Worm (Caenorhabditis elegans): ENCODE measurements around the gene ubxn-2.
A peak's percentile ranks its signal among the peaks of the same experiment; 100 is the strongest.

Gene ubxn-2

ce11 chrIV:2773382-2773979 is 47.9 kb upstream of the ubxn-2 start (continued):
- no peak for TF ChIP-seq dmd-9 (GFP tag; IDR thresholded peaks at IDR 0.05)
- TF ChIP-seq nhr-237 (tag; optimal IDR thresholded peaks at IDR 0.05): no peak
- no peak for TF ChIP-seq F49E8.2 (tag; optimal IDR thresholded peaks at IDR 0.05; ENCODE audit: borderline replicate concordance)
- peak; percentile 88 for TF ChIP-seq hlh-30 (tag; optimal IDR thresholded peaks at IDR 0.05; ENCODE audit: insufficient read depth)
- TF ChIP-seq nhr-25 (tag; optimal IDR thresholded peaks at IDR 0.05; ENCODE audit: borderline replicate concordance, insufficient read depth): no peak
- no peak for TF ChIP-seq unc-62 (GFP tag; optimal IDR thresholded peaks at IDR 0.05 in 1 of 2)
- TF ChIP-seq unc-62 (tag; optimal IDR thresholded peaks at IDR 0.05): no peak
- TF ChIP-seq cey-2 (tag; optimal IDR thresholded peaks at IDR 0.05; ENCODE audit: borderline replicate concordance, insufficient read depth): no peak
- TF ChIP-seq F44E2.7 (GFP tag; IDR thresholded peaks at IDR 0.05): no peak
- no peak for TF ChIP-seq egl-43 (GFP tag; IDR thresholded peaks at IDR 0.05)
- no peak for TF ChIP-seq Y105C5A.15 (GFP tag; IDR thresholded peaks at IDR 0.05)
- TF ChIP-seq R02D3.7 (tag; optimal IDR thresholded peaks at IDR 0.05): no peak
- TF ChIP-seq sdz-12 (GFP tag; optimal IDR thresholded peaks at IDR 0.05): no peak
- TF ChIP-seq lin-13 (GFP tag; optimal IDR thresholded peaks at IDR 0.05): no peak
- no peak for TF ChIP-seq daf-12 (tag; optimal IDR thresholded peaks at IDR 0.05)
- TF ChIP-seq aha-1 (tag): peak; percentile 36
- no peak for TF ChIP-seq snpc-4 (tag; optimal IDR thresholded peaks at IDR 0.05)
- no peak for TF ChIP-seq mdt-29 (GFP tag; IDR thresholded peaks at IDR 0.05)
- no peak for TF ChIP-seq F26F4.8 (GFP tag; conservative IDR thresholded peaks at IDR 0.05)
- TF ChIP-seq nhr-6 (tag; optimal IDR thresholded peaks at IDR 0.05): no peak
- TF ChIP-seq aly-2 (tag; optimal IDR thresholded peaks at IDR 0.05): no peak
- TF ChIP-seq attf-4 (tag; optimal IDR thresholded peaks at IDR 0.05): no peak
- TF ChIP-seq F37D6.2 (tag; optimal IDR thresholded peaks at IDR 0.05): no peak
- TF ChIP-seq skn-1 (tag; optimal IDR thresholded peaks at IDR 0.05): no peak
- TF ChIP-seq ceh-20 (GFP tag; IDR thresholded peaks at IDR 0.05): no peak
- no peak for TF ChIP-seq Y5F2A.4 (GFP tag; optimal IDR thresholded peaks at IDR 0.05)
- TF ChIP-seq mep-1 (tag; optimal IDR thresholded peaks at IDR 0.05): peak; percentile 29
- peak in 1 of 2 experiments; percentile 43 for TF ChIP-seq daf-16 (GFP tag; optimal IDR thresholded peaks at IDR 0.05)
- no peak for TF ChIP-seq daf-16 (tag; optimal IDR thresholded peaks at IDR 0.05)
- TF ChIP-seq nhr-28 (tag; optimal IDR thresholded peaks at IDR 0.05): peak; percentile 33
- TF ChIP-seq zip-2 (tag; optimal IDR thresholded peaks at IDR 0.05): no peak

ce11 chrIV:2772209-2772851 is 46.7 kb upstream of the ubxn-2 start:
- TF ChIP-seq unc-62 (GFP tag; optimal IDR thresholded peaks at IDR 0.05 in 1 of 2) (peak in 1 of 2 experiments; percentile 58), unc-62 (tag; optimal IDR thresholded peaks at IDR 0.05) (no peak), set-16 (GFP tag; IDR thresholded peaks at IDR 0.05) (peak; percentile 85), ZK337.2 (GFP tag; IDR thresholded peaks at IDR 0.05) (no peak), snpc-1.2 (GFP tag; IDR thresholded peaks at IDR 0.05) (no peak), jun-1 (tag; optimal IDR thresholded peaks at IDR 0.05) (no peak), pqm-1 (tag; optimal IDR thresholded peaks at IDR 0.05) (no peak), nhr-111 (GFP tag; optimal IDR thresholded peaks at IDR 0.05) (peak; percentile 44), hlh-30 (tag; optimal IDR thresholded peaks at IDR 0.05; ENCODE audit: insufficient read depth) (peak; percentile 74), mxl-3 (GFP tag; optimal IDR thresholded peaks at IDR 0.05) (peak; percentile 1), hlh-11 (tag; optimal IDR thresholded peaks at IDR 0.05) (peak; percentile 70), F49E8.2 (tag; optimal IDR thresholded peaks at IDR 0.05; ENCODE audit: borderline replicate concordance) (no peak), lin-38 (GFP tag; IDR thresholded peaks at IDR 0.05) (peak; percentile 33; the same call in 1 of the 2 replicates), ama-1 (optimal IDR thresholded peaks at IDR 0.05) (peak; percentile 50), dpl-1 (GFP tag; optimal IDR thresholded peaks at IDR 0.05) (peak; percentile 21), gei-8 (GFP tag; optimal IDR thresholded peaks at IDR 0.05) (peak; percentile 40)
